Fruit fly (Drosophila melanogaster): ENCODE measurements around the gene RpL17.

RpL17 gene

DNA sequence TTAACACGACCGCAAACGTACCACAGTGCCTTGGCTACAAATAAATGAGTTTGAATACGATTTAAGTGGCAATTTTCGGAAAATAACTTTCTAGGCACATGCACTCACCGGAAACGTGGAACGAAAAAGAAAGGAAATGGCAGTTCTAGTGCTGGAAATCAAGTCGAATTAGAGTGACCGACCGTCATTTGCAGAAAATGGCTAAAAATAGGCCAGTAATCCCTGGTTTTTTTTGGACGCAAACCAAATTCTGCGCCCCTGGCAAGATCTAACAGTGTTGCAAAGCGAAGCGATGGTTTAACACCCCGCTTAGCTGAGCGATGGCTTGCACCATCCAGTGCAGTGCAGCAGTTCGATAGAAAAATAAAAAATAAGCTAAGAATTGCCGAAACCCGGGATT, at the start of gene RpL17 (continued):
- peak; percentile 56; the same call in 1 of the 2 replicates for TF ChIP-seq cas (GFP tag; IDR thresholded peaks at IDR 0.05)
- TF ChIP-seq Side (GFP tag; optimal IDR thresholded peaks at IDR 0.05), result peak; percentile 92
- TF ChIP-seq abd-A (tag; optimal IDR thresholded peaks at IDR 0.05), result no peak
- TF ChIP-seq pho (GFP tag; optimal IDR thresholded peaks at IDR 0.05), result peak; percentile 92
- TF ChIP-seq Hsf (GFP tag; optimal IDR thresholded peaks at IDR 0.05), result peak; percentile 77
- peak; percentile 73 for TF ChIP-seq emc (GFP tag; optimal IDR thresholded peaks at IDR 0.05)
- TF ChIP-seq Vsx1 (GFP tag; optimal IDR thresholded peaks at IDR 0.05), result peak; percentile 84
- TF ChIP-seq CrebB (tag; optimal IDR thresholded peaks at IDR 0.05), result peak; percentile 91
- TF ChIP-seq CG7372 (GFP tag; IDR thresholded peaks at IDR 0.05), result peak; percentile 70
- TF ChIP-seq HHEX (GFP tag; optimal IDR thresholded peaks at IDR 0.05), result peak; percentile 84
- TF ChIP-seq CG4360 (GFP tag; IDR thresholded peaks at IDR 0.05), result peak; percentile 25; the same call in 1 of the 2 replicates
- no peak for TF ChIP-seq tap (tag; optimal IDR thresholded peaks at IDR 0.05)
- peak; percentile 33 for TF ChIP-seq CG7745 (tag; optimal IDR thresholded peaks at IDR 0.05)
- TF ChIP-seq CG9876 (GFP tag; optimal IDR thresholded peaks at IDR 0.05), result peak; percentile 95
- TF ChIP-seq nau (GFP tag; optimal IDR thresholded peaks at IDR 0.05), result peak; percentile 85
- peak; percentile 63 for TF ChIP-seq Sox100B (GFP tag; optimal IDR thresholded peaks at IDR 0.05)
- TF ChIP-seq sc (optimal IDR thresholded peaks at IDR 0.05), result no peak
- TF ChIP-seq sc (GFP tag; optimal IDR thresholded peaks at IDR 0.05), result peak; percentile 45
- TF ChIP-seq inv (GFP tag; IDR thresholded peaks at IDR 0.05; ENCODE audit: partially characterized antibody), result no peak; the same call in 1 of the 2 replicates
- TF ChIP-seq BEAF-32 (GFP tag; optimal IDR thresholded peaks at IDR 0.05), result peak; percentile 55
- TF ChIP-seq sd (tag; optimal IDR thresholded peaks at IDR 0.05), result no peak
- peak; percentile 82 for TF ChIP-seq gcm (GFP tag; optimal IDR thresholded peaks at IDR 0.05)
- TF ChIP-seq CG4282 (GFP tag; optimal IDR thresholded peaks at IDR 0.05), result peak; percentile 86
- TF ChIP-seq p53 (GFP tag; optimal IDR thresholded peaks at IDR 0.05), result peak; percentile 74
- TF ChIP-seq Dip2 (GFP tag; IDR thresholded peaks at IDR 0.05), result no peak
- TF ChIP-seq CG10565 (GFP tag; optimal IDR thresholded peaks at IDR 0.05), result peak; percentile 12
- TF ChIP-seq Gsc (GFP tag; IDR thresholded peaks at IDR 0.05), result no peak
- TF ChIP-seq CG18011 (GFP tag; optimal IDR thresholded peaks at IDR 0.05), result peak; percentile 80
- TF ChIP-seq nmo (GFP tag; optimal IDR thresholded peaks at IDR 0.05), result peak; percentile 75
- peak; percentile 53 for TF ChIP-seq dimm (GFP tag; IDR thresholded peaks at IDR 0.05)
- peak; percentile 91 for TF ChIP-seq MESR4 (GFP tag; optimal IDR thresholded peaks at IDR 0.05)
- peak; percentile 68 for TF ChIP-seq Atf6 (GFP tag; IDR thresholded peaks at IDR 0.05)
- TF ChIP-seq CG32772 (GFP tag; IDR thresholded peaks at IDR 0.05), result peak; percentile 80
- TF ChIP-seq wor (GFP tag; IDR thresholded peaks at IDR 0.05), result peak; percentile 39; the same call in 1 of the 2 replicates
- no peak for TF ChIP-seq tll (GFP tag; optimal IDR thresholded peaks at IDR 0.05)
- TF ChIP-seq chm (GFP tag; IDR thresholded peaks at IDR 0.05), result peak; percentile 93
- TF ChIP-seq CG17359 (tag; optimal IDR thresholded peaks at IDR 0.05), result peak; percentile 67
- no peak for TF ChIP-seq bigmax (GFP tag; optimal IDR thresholded peaks at IDR 0.05)
- TF ChIP-seq Dip3 (GFP tag; optimal IDR thresholded peaks at IDR 0.05), result peak; percentile 70
- TF ChIP-seq Nf-YA (GFP tag; IDR thresholded peaks at IDR 0.05), result peak; percentile 78
- peak; percentile 77 for TF ChIP-seq dmrt11E (tag; optimal IDR thresholded peaks at IDR 0.05)
- TF ChIP-seq CG5953 (GFP tag; IDR thresholded peaks at IDR 0.05), result peak; percentile 75
- TF ChIP-seq CG15073 (GFP tag; optimal IDR thresholded peaks at IDR 0.05), result no peak
- TF ChIP-seq CG9797 (GFP tag; optimal IDR thresholded peaks at IDR 0.05), result peak; percentile 83
- TF ChIP-seq Eip74EF (GFP tag; optimal IDR thresholded peaks at IDR 0.05), result peak in 1 of 2 experiments; percentile 79
- TF ChIP-seq nerfin-1 (tag; optimal IDR thresholded peaks at IDR 0.05), result peak; percentile 57
- TF ChIP-seq tio (GFP tag; optimal IDR thresholded peaks at IDR 0.05), result peak; percentile 7
- peak; percentile 82 for TF ChIP-seq en (GFP tag; optimal IDR thresholded peaks at IDR 0.05)
- TF ChIP-seq usp (GFP tag; optimal IDR thresholded peaks at IDR 0.05), result no peak
- no peak for TF ChIP-seq Tbp (GFP tag; optimal IDR thresholded peaks at IDR 0.05)
- TF ChIP-seq Rx (GFP tag; IDR thresholded peaks at IDR 0.05), result peak; percentile 79

Measured in whole organism, embryonic.